Worm (Caenorhabditis elegans) whole organism, L4 larva: ENCODE measurements around the gene Y59A8B.19.

Source experiments
- F49E8.2 ChIP-seq: sonication (generic microtip); optimal IDR thresholded peaks from 2 replicates; lab custom pipeline; 2016; ENCODE audit warnings: missing compliant biosample characterization, mild to moderate bottlenecking, missing genetic modification characterization, borderline replicate concordance
- Y48G9A.11 ChIP-seq: fragments of 200-800 bp; sonication (Bioruptor generic); IDR thresholded peaks from 2 replicates; pipeline ENCODE4 v1.3.6; 2022; ENCODE audit warnings: missing genetic modification reagents, missing genetic modification characterization, missing compliant biosample characterization
- aha-1 ChIP-seq: fragments of 150-350 bp; peaks from one replicate; lab custom pipeline; 2014; ENCODE audit warnings: missing biosample characterization, missing genetic modification characterization
- ama-1 ChIP-seq: fragments of 150-350 bp; optimal IDR thresholded peaks from 2 replicates; lab custom pipeline; 2014; ENCODE audit warnings: inconsistent platforms, mixed read lengths
- arid-1 ChIP-seq: fragments of 200-800 bp; sonication (Bioruptor generic); conservative IDR thresholded peaks from 2 replicates; pipeline ENCODE4 v1.3.6; 2022; ENCODE audit warnings: missing genetic modification reagents, missing genetic modification characterization, missing compliant biosample characterization
- attf-4 ChIP-seq: sonication (generic microtip); optimal IDR thresholded peaks from 3 replicates; lab custom pipeline; 2017; ENCODE audit warnings: missing biosample characterization, missing genetic modification characterization
- ceh-28 ChIP-seq: fragments of 150-350 bp; optimal IDR thresholded peaks from 2 replicates; lab custom pipeline; 2014; ENCODE audit warnings: missing biosample characterization, missing genetic modification reagents, missing genetic modification characterization
- daf-19 ChIP-seq: fragments of 200-800 bp; sonication (Bioruptor generic); conservative IDR thresholded peaks from 2 replicates; pipeline ENCODE4 v1.3.6; 2022; ENCODE audit warnings: missing genetic modification characterization, missing compliant biosample characterization
- dmd-9 ChIP-seq: fragments of 200-800 bp; sonication (Bioruptor generic); IDR thresholded peaks from 2 replicates; pipeline ENCODE4 v1.3.6; 2022; ENCODE audit warnings: missing genetic modification reagents, missing genetic modification characterization, missing compliant biosample characterization
- dpl-1 ChIP-seq: fragments of 150-350 bp; optimal IDR thresholded peaks from 2 replicates; lab custom pipeline; 2014; ENCODE audit warnings: missing biosample characterization, missing genetic modification reagents, missing genetic modification characterization
- dve-1 ChIP-seq: sonication (generic microtip); optimal IDR thresholded peaks from 2 replicates; lab custom pipeline; 2017; ENCODE audit warnings: antibody characterized with exemption, mild to moderate bottlenecking, missing genetic modification characterization, missing compliant biosample characterization; ENCODE audit not compliant: insufficient read depth
- fkh-10 ChIP-seq: fragments of 150-350 bp; optimal IDR thresholded peaks from 2 replicates; lab custom pipeline; 2014; ENCODE audit warnings: missing biosample characterization, missing genetic modification reagents, missing genetic modification characterization
- hlh-11 ChIP-seq: fragments of 200-800 bp; sonication (Bioruptor generic); optimal IDR thresholded peaks from 2 replicates; lab custom pipeline; 2018; ENCODE audit warnings: mild to moderate bottlenecking, missing genetic modification characterization, missing compliant biosample characterization
- hlh-30 ChIP-seq: sonication (generic microtip); optimal IDR thresholded peaks from 2 replicates; lab custom pipeline; 2017; ENCODE audit warnings: antibody characterized with exemption, mild to moderate bottlenecking, missing genetic modification characterization, missing compliant biosample characterization; ENCODE audit not compliant: insufficient read depth
- hmg-1.1 ChIP-seq: fragments of 200-800 bp; sonication (Bioruptor generic); IDR thresholded peaks from 2 replicates; pipeline ENCODE4 v1.3.6; 2022; ENCODE audit warnings: missing genetic modification reagents, missing genetic modification characterization, missing compliant biosample characterization
- lin-1 ChIP-seq: fragments of 200-800 bp; sonication (Bioruptor generic); IDR thresholded peaks from 2 replicates; pipeline ENCODE4 v1.3.6; 2022; ENCODE audit warnings: missing genetic modification reagents, missing genetic modification characterization, missing compliant biosample characterization
- lin-13 ChIP-seq: fragments of 150-350 bp; optimal IDR thresholded peaks from 2 replicates; lab custom pipeline; 2014; ENCODE audit warnings: missing biosample characterization, missing genetic modification reagents, missing genetic modification characterization
- lin-38 ChIP-seq: fragments of 200-800 bp; sonication (Bioruptor generic); IDR thresholded peaks from 2 replicates; pipeline ENCODE4 v1.3.6; 2022; ENCODE audit warnings: missing genetic modification reagents, missing genetic modification characterization, missing compliant biosample characterization
- lsy-2 ChIP-seq, 2 experiments: fragments of 150-350 bp in 1 of 2; sonication (generic microtip) in 1 of 2; optimal IDR thresholded peaks; 2 replicates each; lab custom pipeline; 2014 to 2017; ENCODE audit warnings: missing biosample characterization in 2 of 2, missing genetic modification characterization in 2 of 2
- madf-9 ChIP-seq: fragments of 200-800 bp; sonication (Bioruptor generic); conservative IDR thresholded peaks from 2 replicates; pipeline ENCODE4 v1.3.6; 2022; ENCODE audit warnings: missing genetic modification reagents, missing genetic modification characterization, missing compliant biosample characterization
- mdt-29 ChIP-seq: fragments of 200-800 bp; sonication (Bioruptor generic); IDR thresholded peaks from 2 replicates; pipeline ENCODE4 v1.3.6; 2022; ENCODE audit warnings: missing genetic modification reagents, missing genetic modification characterization, missing compliant biosample characterization
- mep-1 ChIP-seq: fragments of 150-350 bp; sonication (generic microtip); optimal IDR thresholded peaks from 3 replicates; lab custom pipeline; 2014; ENCODE audit warnings: missing biosample characterization, missing genetic modification characterization
- mes-2 ChIP-seq: sonication (generic microtip); optimal IDR thresholded peaks from 2 replicates; lab custom pipeline; 2016; ENCODE audit warnings: missing genotype, mild to moderate bottlenecking, missing genetic modification characterization, missing compliant biosample characterization; ENCODE audit not compliant: poor library complexity, severe bottlenecking
- nhr-11 ChIP-seq: fragments of 150-350 bp; optimal IDR thresholded peaks from 2 replicates; lab custom pipeline; 2014; ENCODE audit warnings: missing biosample characterization, missing genetic modification characterization
- nhr-28 ChIP-seq: fragments of 150-350 bp; optimal IDR thresholded peaks from 2 replicates; lab custom pipeline; 2014; ENCODE audit warnings: missing biosample characterization, missing genetic modification characterization
- nhr-6 ChIP-seq: fragments of 150-350 bp; optimal IDR thresholded peaks from 2 replicates; lab custom pipeline; 2014; ENCODE audit warnings: missing biosample characterization, missing genetic modification characterization
- php-3 ChIP-seq: fragments of 200-800 bp; sonication (Bioruptor generic); IDR thresholded peaks from 2 replicates; pipeline ENCODE4 v1.3.6; 2022; ENCODE audit warnings: missing genetic modification reagents, missing genetic modification characterization, missing compliant biosample characterization
- rbr-2 ChIP-seq: sonication (generic microtip); optimal IDR thresholded peaks from 2 replicates; lab custom pipeline; 2016; ENCODE audit warnings: missing genotype, missing genetic modification characterization, missing compliant biosample characterization
- set-16 ChIP-seq: fragments of 200-800 bp; sonication (Bioruptor generic); IDR thresholded peaks from 2 replicates; pipeline ENCODE4 v1.3.6; 2022; ENCODE audit warnings: missing genetic modification reagents, missing genetic modification characterization, missing compliant biosample characterization
- tra-1 ChIP-seq: fragments of 200-800 bp; sonication (Bioruptor generic); IDR thresholded peaks from 2 replicates; pipeline ENCODE4 v1.3.6; 2022; ENCODE audit warnings: missing genetic modification reagents, missing genetic modification characterization, missing compliant biosample characterization
- unc-62 ChIP-seq, 3 experiments: fragments of 150-350 bp in 1 of 3; sonication (generic microtip); optimal IDR thresholded peaks in 2 of 3; peaks in 1 of 3; 1 replicate in 1 of 3; 2 replicates in 2 of 3; lab custom pipeline; 2014 to 2017; ENCODE audit warnings: missing biosample characterization in 3 of 3, missing genetic modification characterization in 3 of 3, missing genetic modification reagents in 3 of 3, missing genotype in 1 of 3
- ztf-7 ChIP-seq: fragments of 150-350 bp; optimal IDR thresholded peaks from 2 replicates; lab custom pipeline; 2014; ENCODE audit warnings: missing biosample characterization, missing genetic modification characterization

Y59A8B.19 gene

ce11 chrV:17979789-17980188 is 27.2 kb upstream of the Y59A8B.19 start, which contains the start of gene snx-6:
Gene snx-6 (minus strand): TSS chrV:17980082.
- TF ChIP-seq daf-19 (GFP tag; lab: Robert Waterston, UW) (no peak), aha-1 (tag; lab: Kevin White, UChicago) (peak; percentile 36)

- TF ChIP-seq aha-1 (tag; lab: Kevin White, UChicago), result no peak
- TF ChIP-seq hmg-1.1, result 0 out of 2 replicates have a peak, but pooled peaks have one; percentile 45
- TF ChIP-seq arid-1 (GFP tag; lab: Robert Waterston, UW), result no peak
- no peak for TF ChIP-seq set-16 (GFP tag; lab: Robert Waterston, UW)
- no peak for TF ChIP-seq lin-1 (GFP tag; lab: Robert Waterston, UW)
- no peak for TF ChIP-seq mdt-29 (GFP tag; lab: Robert Waterston, UW)
- peak; percentile 61 for TF ChIP-seq mes-2 (tag; lab: Kevin White, UChicago)
- 0 out of 2 replicates have a peak, but pooled peaks have one; percentile 14 for TF ChIP-seq dmd-9 (GFP tag; lab: Robert Waterston, UW)
- TF ChIP-seq hlh-11 (tag; lab: Kevin White, UChicago), result peak; percentile 26
- peak; percentile 16 for TF ChIP-seq mep-1 (tag; lab: Kevin White, UChicago)
- TF ChIP-seq tra-1 (GFP tag; lab: Robert Waterston, UW), result no peak
- no peak for TF ChIP-seq php-3 (GFP tag; lab: Robert Waterston, UW)
- TF ChIP-seq lin-13 (GFP tag; lab: Kevin White, UChicago), result peak; percentile 36
- peak; percentile 11 for TF ChIP-seq nhr-28 (tag; lab: Kevin White, UChicago)
- TF ChIP-seq attf-4 (tag; lab: Kevin White, UChicago), result no peak
- peak; percentile 31 for TF ChIP-seq nhr-6
- peak; percentile 37 for TF ChIP-seq ama-1 (lab: Kevin White, UChicago)
- peak in 1 of 2 experiments; percentile 85 for TF ChIP-seq unc-62 (GFP tag; optimal IDR thresholded peaks at IDR 0.05 in 1 of 2; lab: Kevin White, UChicago)
- no peak for TF ChIP-seq unc-62 (tag; optimal IDR thresholded peaks at IDR 0.05; lab: Kevin White, UChicago)
- TF ChIP-seq lsy-2 (tag; optimal IDR thresholded peaks at IDR 0.05; lab: Kevin White, UChicago), result peak; percentile 92 to 98
- peak; percentile 5 for TF ChIP-seq rbr-2 (tag; lab: Kevin White, UChicago)
- no peak for TF ChIP-seq fkh-10 (GFP tag; lab: Kevin White, UChicago)
- peak; percentile 24; the same call in 1 of the 2 replicates for TF ChIP-seq Y48G9A.11 (GFP tag; lab: Robert Waterston, UW)
- TF ChIP-seq dve-1 (tag; lab: Kevin White, UChicago), result peak; percentile 3
- TF ChIP-seq madf-9, result 0 out of 2 replicates have a peak, but pooled peaks have one; percentile 33
- TF ChIP-seq lin-38 (GFP tag; lab: Robert Waterston, UW), result peak; percentile 46; the same call in 1 of the 2 replicates
- TF ChIP-seq nhr-11, result no peak
- no peak for TF ChIP-seq ceh-28 (tag; lab: Kevin White, UChicago)
- no peak for TF ChIP-seq ztf-7 (tag; lab: Kevin White, UChicago)
- TF ChIP-seq dpl-1 (GFP tag; lab: Kevin White, UChicago), result peak; percentile 39
These were observed 25.3 kb upstream of the Y59A8B.19 start for ce11 chrV:17981732-17982131.

ce11 chrV:17982935-17983334 is 24.1 kb upstream of the Y59A8B.19 start:
- TF ChIP-seq ztf-7 (tag; lab: Kevin White, UChicago) (no peak), unc-62 (GFP tag; optimal IDR thresholded peaks at IDR 0.05 in 1 of 2; lab: Kevin White, UChicago) (peak in 1 of 2 experiments; percentile 41), unc-62 (tag; optimal IDR thresholded peaks at IDR 0.05; lab: Kevin White, UChicago) (no peak), F49E8.2 (tag; lab: Kevin White, UChicago) (no peak), lsy-2 (tag; optimal IDR thresholded peaks at IDR 0.05; lab: Kevin White, UChicago) (peak in 1 of 2 experiments; percentile 64)

- TF ChIP-seq lsy-2 (tag; optimal IDR thresholded peaks at IDR 0.05; lab: Kevin White, UChicago) (peak in 1 of 2 experiments; percentile 15), hlh-30 (tag; lab: Kevin White, UChicago) (no peak)
- TF ChIP-seq, all 104 proteins: peak for 1
These were observed 21.1 kb upstream of the Y59A8B.19 start, which contains the start of gene Y59A8B.21 for ce11 chrV:17985960-17986359. Gene Y59A8B.21 (plus strand): TSS chrV:17986260.
